Fruit fly (Drosophila melanogaster) whole organism: ENCODE data around the gene Cep97.

Experiments
- CG8478 ChIP-seq: fragments of >200 bp; optimal IDR thresholded peaks from 2 replicates; lab custom pipeline; 2018; ENCODE audit warnings: inconsistent platforms
- pan ChIP-seq: fragments of >200 bp; optimal IDR thresholded peaks from 2 replicates; lab custom pipeline; 2017
- psq ChIP-seq: fragments of >200 bp; optimal IDR thresholded peaks from 2 replicates; lab custom pipeline; 2017

- TF ChIP-seq CG8478 (no peak), psq (lab: Kevin White, UChicago) (no peak), pan (lab: Kevin White, UChicago) (no peak)
Measured at dm6 chr2L:3862437-3863041, 5.0 kb upstream of the Cep97 start, which contains the start of gene TTLL4B.
